Worm (Caenorhabditis elegans): ENCODE data around the gene golg-4.
"Not testable (repeated sequence)": the region's sequence is repeated elsewhere in the genome, so short reads cannot be mapped to it uniquely, and the experiment has no call there.

golg-4 gene

ce11 chrIII:3431385-3431784, 26.0 kb downstream of the golg-4 start, which contains the start of gene K01A11.1:
K01A11.1 (minus strand) TSS chrIII:3431485.
- TF ChIP-seq W03F9.2 (tag; optimal IDR thresholded peaks at IDR 0.05), result no peak

- TF ChIP-seq dao-5 (tag; optimal IDR thresholded peaks at IDR 0.05) (no peak), him-1 (tag; optimal IDR thresholded peaks at IDR 0.05) (no peak), W03F9.2 (tag; optimal IDR thresholded peaks at IDR 0.05) (no peak)
These were observed 29.8 kb downstream of the golg-4 start for ce11 chrIII:3435152-3435551.

- TF ChIP-seq W03F9.2 (tag; optimal IDR thresholded peaks at IDR 0.05) (no peak), dao-5 (tag; optimal IDR thresholded peaks at IDR 0.05) (no peak), him-1 (tag; optimal IDR thresholded peaks at IDR 0.05) (no peak)
These were observed 31.8 kb downstream of the golg-4 start for ce11 chrIII:3437139-3437538.

ce11 chrIII:3444139-3444538, 38.8 kb downstream of the golg-4 start, which contains the start of gene spe-41:
spe-41 (minus strand) TSS chrIII:3444210.
- TF ChIP-seq dao-5 (tag; optimal IDR thresholded peaks at IDR 0.05) (no peak), him-1 (tag; optimal IDR thresholded peaks at IDR 0.05) (no peak), W03F9.2 (tag; optimal IDR thresholded peaks at IDR 0.05) (no peak)

ce11 chrIII:3452563-3453210, 47.3 kb downstream of the golg-4 start, which contains the start of the genes K01A11.3 and C34C12.12:
K01A11.3 (minus strand) TSS chrIII:3452613.
C34C12.12 (plus strand) TSS chrIII:3453194.
- TF ChIP-seq W03F9.2 (tag; optimal IDR thresholded peaks at IDR 0.05), result no peak
- TF ChIP-seq dao-5 (tag; optimal IDR thresholded peaks at IDR 0.05), result no peak
- no peak for TF ChIP-seq him-1 (tag; optimal IDR thresholded peaks at IDR 0.05)

ce11 chrIII:3453486-3453885, 48.1 kb downstream of the golg-4 start, which contains the start of gene C34C12.2:
C34C12.2 (plus strand) TSS chrIII:3453786.
- not testable (repeated sequence) for TF ChIP-seq W03F9.2, him-1, dao-5 (tag; optimal IDR thresholded peaks at IDR 0.05)

- TF ChIP-seq him-1, dao-5, W03F9.2 (tag; optimal IDR thresholded peaks at IDR 0.05): not testable (repeated sequence)
These were observed 48.7 kb downstream of the golg-4 start, which contains the start of gene C34C12.1 for ce11 chrIII:3454045-3454444. C34C12.1 (plus strand) TSS chrIII:3454345.

ce11 chrIII:3456226-3456625, 50.9 kb downstream of the golg-4 start:
- TF ChIP-seq dao-5 (tag; optimal IDR thresholded peaks at IDR 0.05), result no peak
- peak; percentile 96 for TF ChIP-seq him-1 (tag; optimal IDR thresholded peaks at IDR 0.05)
- peak; percentile 96 for TF ChIP-seq W03F9.2 (tag; optimal IDR thresholded peaks at IDR 0.05)

ce11 chrIII:3460061-3460460, 54.7 kb downstream of the golg-4 start, which contains the start of gene C34C12.8:
C34C12.8 (plus strand) TSS chrIII:3460406.
- TF ChIP-seq W03F9.2 (tag; optimal IDR thresholded peaks at IDR 0.05), result peak; percentile 89
- TF ChIP-seq him-1 (tag; optimal IDR thresholded peaks at IDR 0.05), result peak; percentile 76
- no peak for TF ChIP-seq dao-5 (tag; optimal IDR thresholded peaks at IDR 0.05)

- TF ChIP-seq dao-5 (tag; optimal IDR thresholded peaks at IDR 0.05), result no peak
- TF ChIP-seq him-1 (tag; optimal IDR thresholded peaks at IDR 0.05), result no peak
- no peak for TF ChIP-seq W03F9.2 (tag; optimal IDR thresholded peaks at IDR 0.05)
These were observed 56.0 kb downstream of the golg-4 start, which contains the start of gene pph-6 for ce11 chrIII:3461403-3461802. pph-6 (plus strand) TSS chrIII:3461703.

ce11 chrIII:3467013-3467412, 61.6 kb downstream of the golg-4 start:
- TF ChIP-seq him-1 (tag; optimal IDR thresholded peaks at IDR 0.05), result no peak
- no peak for TF ChIP-seq dao-5 (tag; optimal IDR thresholded peaks at IDR 0.05)
- no peak for TF ChIP-seq W03F9.2 (tag; optimal IDR thresholded peaks at IDR 0.05)

- TF ChIP-seq him-1 (tag; optimal IDR thresholded peaks at IDR 0.05) (no peak), W03F9.2 (tag; optimal IDR thresholded peaks at IDR 0.05) (no peak)
These were observed 63.0 kb downstream of the golg-4 start for ce11 chrIII:3468384-3468783.

- TF ChIP-seq W03F9.2 (tag; optimal IDR thresholded peaks at IDR 0.05), result no peak
- no peak for TF ChIP-seq dao-5 (tag; optimal IDR thresholded peaks at IDR 0.05)
These were observed 64.3 kb downstream of the golg-4 start, which contains the start of gene smim-14 for ce11 chrIII:3469646-3470045. smim-14 (minus strand) TSS chrIII:3469746.

ce11 chrIII:3470433-3470832, 65.1 kb downstream of the golg-4 start:
- TF ChIP-seq dao-5 (tag; optimal IDR thresholded peaks at IDR 0.05) (no peak), him-1 (tag; optimal IDR thresholded peaks at IDR 0.05) (no peak), W03F9.2 (tag; optimal IDR thresholded peaks at IDR 0.05) (no peak)

- TF ChIP-seq dao-5 (tag; optimal IDR thresholded peaks at IDR 0.05), result no peak
- no peak for TF ChIP-seq him-1 (tag; optimal IDR thresholded peaks at IDR 0.05)
- no peak for TF ChIP-seq W03F9.2 (tag; optimal IDR thresholded peaks at IDR 0.05)
These were observed 65.6 kb downstream of the golg-4 start for ce11 chrIII:3470973-3471372.
